Fruit fly (Drosophila melanogaster) whole organism, embryonic: ENCODE measurements around the gene Art4.

Experiments used
- Atf-2 ChIP-seq: fragments of 200-800 bp; sonication (Bioruptor generic); optimal IDR thresholded peaks from 2 replicates; lab custom pipeline; 2016; ENCODE audit warnings: missing biosample characterization, missing genetic modification characterization
- BEAF-32 ChIP-seq: fragments of 200-800 bp; sonication (Bioruptor generic); optimal IDR thresholded peaks from 3 replicates; lab custom pipeline; 2017; ENCODE audit warnings: missing biosample characterization, missing genetic modification characterization, mild to moderate bottlenecking, moderate library complexity, missing genetic modification reagents
- Blimp-1 ChIP-seq: fragments of 200-800 bp; sonication (Bioruptor generic); optimal IDR thresholded peaks from 3 replicates; lab custom pipeline; 2018; ENCODE audit warnings: missing biosample characterization, missing genetic modification characterization, mild to moderate bottlenecking, moderate library complexity, missing genetic modification reagents
- CG1024 ChIP-seq: fragments of 200-800 bp; sonication (Bioruptor generic); IDR thresholded peaks from 2 replicates; pipeline ENCODE4 v1.3.6; 2022; ENCODE audit warnings: missing biosample characterization, missing genetic modification characterization
- CG12942 ChIP-seq: fragments of 200-800 bp; sonication (Bioruptor generic); optimal IDR thresholded peaks from 3 replicates; lab custom pipeline; 2016; ENCODE audit warnings: missing biosample characterization, missing genetic modification characterization
- CG13424 ChIP-seq: fragments of 200-800 bp; sonication (Bioruptor generic); optimal IDR thresholded peaks from 2 replicates; lab custom pipeline; 2019; ENCODE audit warnings: missing biosample characterization, mild to moderate bottlenecking, missing genetic modification characterization, moderate library complexity
- CG13624 ChIP-seq: fragments of 200-800 bp; sonication (Bioruptor generic); optimal IDR thresholded peaks from 2 replicates; lab custom pipeline; 2016; ENCODE audit warnings: missing biosample characterization, missing genetic modification characterization
- CG14441 ChIP-seq: fragments of 200-800 bp; sonication (Bioruptor generic); IDR thresholded peaks from 2 replicates; pipeline ENCODE4 v1.3.6; 2022; ENCODE audit warnings: missing biosample characterization, missing genetic modification characterization
- CG1647 ChIP-seq: fragments of 200-800 bp; sonication (Bioruptor generic); optimal IDR thresholded peaks from 3 replicates; lab custom pipeline; 2016; ENCODE audit warnings: missing biosample characterization, missing genetic modification characterization
- CG16815 ChIP-seq: fragments of 200-800 bp; sonication (Bioruptor generic); optimal IDR thresholded peaks from 3 replicates; lab custom pipeline; 2017; ENCODE audit warnings: missing biosample characterization, mild to moderate bottlenecking, missing genetic modification characterization
- CG1792 ChIP-seq: fragments of 200-800 bp; sonication (Bioruptor generic); optimal IDR thresholded peaks from 2 replicates; lab custom pipeline; 2016; ENCODE audit warnings: missing biosample characterization, missing genetic modification characterization
- CG4730 ChIP-seq: fragments of 200-800 bp; sonication (Bioruptor generic); IDR thresholded peaks from 2 replicates; pipeline ENCODE4 v1.3.6; 2022; ENCODE audit warnings: missing biosample characterization, missing genetic modification characterization
- CG5953 ChIP-seq: fragments of 200-800 bp; sonication (Bioruptor generic); IDR thresholded peaks from 2 replicates; pipeline ENCODE4 v1.3.6; 2022; ENCODE audit warnings: missing biosample characterization, missing genetic modification characterization
- CG7271 ChIP-seq: fragments of 200-800 bp; sonication (Bioruptor generic); optimal IDR thresholded peaks from 2 replicates; lab custom pipeline; 2018; ENCODE audit warnings: missing biosample characterization, mild to moderate bottlenecking, missing genetic modification characterization, moderate library complexity
- CG7839 ChIP-seq: fragments of 200-800 bp; sonication (Bioruptor generic); optimal IDR thresholded peaks from 3 replicates; lab custom pipeline; 2018; ENCODE audit warnings: missing biosample characterization, mild to moderate bottlenecking, missing genetic modification characterization, moderate library complexity
- CG7928 ChIP-seq: fragments of 200-800 bp; sonication (Bioruptor generic); optimal IDR thresholded peaks from 2 replicates; lab custom pipeline; 2017; ENCODE audit warnings: missing biosample characterization, mild to moderate bottlenecking, missing genetic modification characterization
- CG7963 ChIP-seq: fragments of 200-800 bp; sonication (Bioruptor generic); IDR thresholded peaks from 3 replicates; pipeline ENCODE4 v1.3.6; 2022; ENCODE audit warnings: missing biosample characterization, missing genetic modification characterization; ENCODE audit not compliant: partially characterized antibody
- CG8765 ChIP-seq: fragments of 200-800 bp; sonication (Bioruptor generic); IDR thresholded peaks from 2 replicates; pipeline ENCODE4 v1.3.6; 2022; ENCODE audit warnings: missing biosample characterization, missing genetic modification characterization
- CoRest ChIP-seq: fragments of 200-800 bp; sonication (Bioruptor generic); optimal IDR thresholded peaks from 3 replicates; lab custom pipeline; 2018; ENCODE audit warnings: missing biosample characterization, mild to moderate bottlenecking, missing genetic modification characterization, moderate library complexity
- Dbx ChIP-seq: fragments of 200-800 bp; sonication (Bioruptor generic); IDR thresholded peaks from 3 replicates; pipeline ENCODE4 v1.3.6; 2022; ENCODE audit warnings: missing biosample characterization, missing genetic modification characterization
- E2f2 ChIP-seq: fragments of 200-800 bp; sonication (Bioruptor generic); IDR thresholded peaks from 2 replicates; pipeline ENCODE4 v1.3.6; 2022; ENCODE audit warnings: missing biosample characterization, missing genetic modification characterization
- Ets97D ChIP-seq: fragments of 200-800 bp; sonication (Bioruptor generic); optimal IDR thresholded peaks from 3 replicates; lab custom pipeline; 2016; ENCODE audit warnings: missing biosample characterization, missing genetic modification characterization
- Fer3 ChIP-seq: fragments of 200-800 bp; sonication (Bioruptor generic); optimal IDR thresholded peaks from 2 replicates; lab custom pipeline; 2018; ENCODE audit warnings: missing biosample characterization, mild to moderate bottlenecking, missing genetic modification characterization, moderate library complexity
- Hr3 ChIP-seq: fragments of 200-800 bp; sonication (Bioruptor generic); optimal IDR thresholded peaks from 3 replicates; lab custom pipeline; 2016; ENCODE audit warnings: missing biosample characterization, missing genetic modification characterization
- Nf-YA ChIP-seq: fragments of 200-800 bp; sonication (Bioruptor generic); IDR thresholded peaks from 2 replicates; pipeline ENCODE4 v1.3.6; 2022; ENCODE audit warnings: missing biosample characterization, missing genetic modification characterization
- Sox100B ChIP-seq: fragments of 200-800 bp; sonication (Bioruptor generic); optimal IDR thresholded peaks from 3 replicates; lab custom pipeline; 2018; ENCODE audit warnings: missing biosample characterization, mild to moderate bottlenecking, missing genetic modification characterization
- Ssrp ChIP-seq: fragments of 200-800 bp; sonication (Bioruptor generic); optimal IDR thresholded peaks from 2 replicates; lab custom pipeline; 2018; ENCODE audit warnings: missing biosample characterization, mild to moderate bottlenecking, missing genetic modification characterization, moderate library complexity
- Xrp1 ChIP-seq: fragments of 200-800 bp; sonication (Bioruptor generic); IDR thresholded peaks from 2 replicates; pipeline ENCODE4 v1.3.6; 2022; ENCODE audit warnings: missing biosample characterization, missing genetic modification characterization
- ash1 ChIP-seq: fragments of 200-800 bp; sonication (Bioruptor generic); optimal IDR thresholded peaks from 2 replicates; lab custom pipeline; 2018; ENCODE audit warnings: missing biosample characterization, mild to moderate bottlenecking, missing genetic modification characterization
- bcd ChIP-seq: fragments of 200-800 bp; sonication (Bioruptor generic); optimal IDR thresholded peaks from 2 replicates; lab custom pipeline; 2017; ENCODE audit warnings: missing biosample characterization, mild to moderate bottlenecking, missing genetic modification characterization
- btn ChIP-seq: fragments of 200-800 bp; sonication (Bioruptor generic); optimal IDR thresholded peaks from 2 replicates; lab custom pipeline; 2016; ENCODE audit warnings: missing biosample characterization, missing genetic modification characterization
- cad ChIP-seq: fragments of >200 bp; optimal IDR thresholded peaks from 2 replicates; lab custom pipeline; 2017; ENCODE audit warnings: missing biosample characterization, missing genetic modification characterization
- ems ChIP-seq: fragments of 200-800 bp; sonication (Bioruptor generic); optimal IDR thresholded peaks from 3 replicates; lab custom pipeline; 2016; ENCODE audit warnings: missing biosample characterization, missing genetic modification characterization
- eve ChIP-seq, 2 experiments: fragments of >200 bp; optimal IDR thresholded peaks; 2 replicates each; lab custom pipeline; 2017; ENCODE audit warnings: missing biosample characterization in 2 of 2, missing genetic modification characterization in 2 of 2
- fu2 ChIP-seq: fragments of 200-800 bp; sonication (Bioruptor generic); optimal IDR thresholded peaks from 2 replicates; lab custom pipeline; 2016; ENCODE audit warnings: missing biosample characterization, missing genetic modification characterization
- lov ChIP-seq, 2 experiments: fragments of 200-800 bp in 1 of 2; fragments of >200 bp in 1 of 2; sonication (Bioruptor generic) in 1 of 2; IDR thresholded peaks in 1 of 2; optimal IDR thresholded peaks in 1 of 2; 2 replicates in 1 of 2; 3 replicates in 1 of 2; pipeline versions ENCODE4 v1.3.6 to Lab custom; 2017 to 2022; ENCODE audit warnings: missing biosample characterization in 1 of 2, missing genetic modification characterization in 1 of 2
- luna ChIP-seq: fragments of 200-800 bp; sonication (Bioruptor generic); optimal IDR thresholded peaks from 2 replicates; lab custom pipeline; 2016; ENCODE audit warnings: missing biosample characterization, missing genetic modification characterization
- nmo ChIP-seq: fragments of 200-800 bp; sonication (Bioruptor generic); optimal IDR thresholded peaks from 2 replicates; lab custom pipeline; 2018; ENCODE audit warnings: missing biosample characterization, mild to moderate bottlenecking, missing genetic modification characterization, moderate library complexity
- onecut ChIP-seq: fragments of 200-800 bp; sonication (Bioruptor generic); IDR thresholded peaks from 2 replicates; pipeline ENCODE4 v1.3.6; 2022; ENCODE audit warnings: missing biosample characterization, missing genetic modification characterization
- pho ChIP-seq: fragments of 200-800 bp; sonication (Bioruptor generic); optimal IDR thresholded peaks from 2 replicates; lab custom pipeline; 2016; ENCODE audit warnings: missing biosample characterization, missing genetic modification characterization
- ranshi ChIP-seq: fragments of 200-800 bp; sonication (Bioruptor generic); IDR thresholded peaks from 2 replicates; pipeline ENCODE4 v1.3.6; 2022; ENCODE audit warnings: missing biosample characterization, missing genetic modification characterization
- stc ChIP-seq: fragments of 200-800 bp; sonication (Bioruptor generic); IDR thresholded peaks from 2 replicates; pipeline ENCODE4 v1.3.6; 2022; ENCODE audit warnings: missing biosample characterization, missing genetic modification characterization
- tio ChIP-seq: fragments of 200-800 bp; sonication (Bioruptor generic); optimal IDR thresholded peaks from 2 replicates; lab custom pipeline; 2017; ENCODE audit warnings: missing biosample characterization, missing genetic modification characterization, inconsistent platforms
- tll ChIP-seq, 2 experiments: fragments of 200-800 bp in 1 of 2; fragments of >200 bp in 1 of 2; sonication (Bioruptor generic) in 1 of 2; optimal IDR thresholded peaks; 2 replicates each; lab custom pipeline; 2017 to 2019; ENCODE audit warnings: missing biosample characterization in 2 of 2, missing genetic modification characterization in 2 of 2, mild to moderate bottlenecking in 1 of 2, moderate library complexity in 1 of 2
- ttk ChIP-seq: fragments of 200-800 bp; sonication (Bioruptor generic); IDR thresholded peaks from 2 replicates; pipeline ENCODE4 v2.1.2; 2022; ENCODE audit warnings: missing biosample characterization, missing genetic modification characterization
- twi ChIP-seq: fragments of 200-800 bp; optimal IDR thresholded peaks from 2 replicates; lab custom pipeline; 2019; ENCODE audit warnings: missing biosample characterization, mild to moderate bottlenecking, missing genetic modification characterization, moderate library complexity
- vnd ChIP-seq: fragments of 200-800 bp; sonication (Bioruptor generic); IDR thresholded peaks from 3 replicates; pipeline ENCODE4 v1.3.6; 2022; ENCODE audit warnings: missing biosample characterization, missing genetic modification characterization; ENCODE audit not compliant: partially characterized antibody
- wek ChIP-seq: fragments of 200-800 bp; sonication (Bioruptor generic); optimal IDR thresholded peaks from 3 replicates; lab custom pipeline; 2018; ENCODE audit warnings: missing biosample characterization, mild to moderate bottlenecking, missing genetic modification characterization, moderate library complexity
- yki ChIP-seq: fragments of >200 bp; optimal IDR thresholded peaks from 3 replicates; lab custom pipeline; 2018
- zfh2 ChIP-seq: fragments of 200-800 bp; sonication (Bioruptor generic); optimal IDR thresholded peaks from 2 replicates; lab custom pipeline; 2016; ENCODE audit warnings: missing biosample characterization, missing genetic modification characterization

The Art4 gene

DNA sequence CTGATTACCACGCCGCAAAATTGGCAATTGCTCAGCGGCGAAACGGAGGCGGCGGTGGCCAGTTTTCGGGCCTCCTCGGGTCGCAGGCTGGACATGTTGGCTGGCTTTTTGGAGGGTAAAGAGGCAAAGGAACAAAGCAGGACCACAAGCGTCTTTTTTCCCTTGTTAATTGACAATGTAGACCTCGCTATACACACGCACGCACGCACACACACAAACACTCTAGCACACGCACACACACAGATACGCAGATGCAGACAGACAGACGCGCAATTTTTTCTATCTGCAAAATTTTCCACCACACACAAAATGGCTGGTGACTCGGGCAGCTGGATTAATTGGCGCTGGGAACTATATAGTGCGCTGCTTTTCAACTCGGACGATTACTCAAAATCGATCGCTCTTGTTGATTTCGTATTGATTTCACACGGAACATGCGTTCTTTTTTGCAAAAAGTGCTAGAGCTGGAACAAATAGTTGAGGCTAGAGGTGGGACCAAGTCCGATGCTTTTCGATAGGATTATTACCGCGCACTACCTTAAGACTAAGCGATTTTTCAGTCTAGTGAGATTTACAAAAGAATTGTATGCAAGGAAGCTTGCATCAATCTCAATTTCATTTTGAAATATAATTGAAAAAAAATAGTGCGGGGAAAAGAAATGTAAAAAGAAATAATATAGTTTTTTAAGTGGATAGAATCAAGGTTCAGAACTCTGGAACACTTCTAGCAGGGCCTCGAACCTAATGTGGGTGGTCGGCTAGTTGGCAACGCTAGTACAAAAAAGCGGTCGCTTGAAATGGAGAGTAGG is at the start of gene Art4 (continued):
- TF ChIP-seq vnd (GFP tag; lab: Robert Waterston, UW) = peak; percentile 44; the same call in 2 of the 3 replicates
- peak; percentile 35 for TF ChIP-seq CG13424
- TF ChIP-seq Blimp-1 (GFP tag; lab: Kevin White, UChicago) = peak; percentile 79
- peak; percentile 83 for TF ChIP-seq BEAF-32 (GFP tag; lab: Kevin White, UChicago)
- TF ChIP-seq Dbx = peak; percentile 61; the same call in 2 of the 3 replicates
- TF ChIP-seq nmo (GFP tag; lab: Kevin White, UChicago) = peak; percentile 53
- no peak for TF ChIP-seq cad
- no peak for TF ChIP-seq CG4730 (GFP tag; lab: Robert Waterston, UW)
- no peak for TF ChIP-seq CG1024
- no peak for TF ChIP-seq Sox100B (GFP tag; lab: Kevin White, UChicago)
- TF ChIP-seq Hr3 (GFP tag; lab: Kevin White, UChicago) = peak; percentile 19
- TF ChIP-seq CG1647 = no peak
- TF ChIP-seq luna (GFP tag; lab: Kevin White, UChicago) = no peak
- TF ChIP-seq Nf-YA (GFP tag; lab: Robert Waterston, UW) = no peak
- peak; percentile 31 for TF ChIP-seq CG7839 (tag; lab: Kevin White, UChicago)
- TF ChIP-seq CoRest (tag; lab: Kevin White, UChicago) = no peak
- peak; percentile 36 for TF ChIP-seq Ets97D (GFP tag; lab: Kevin White, UChicago)
- peak; percentile 28 for TF ChIP-seq bcd (GFP tag; lab: Kevin White, UChicago)
- TF ChIP-seq CG8765 (GFP tag; lab: Robert Waterston, UW) = no peak
- TF ChIP-seq fu2 (GFP tag; lab: Kevin White, UChicago) = peak; percentile 14
- no peak for TF ChIP-seq eve (GFP tag; optimal IDR thresholded peaks at IDR 0.05; lab: Kevin White, UChicago)
- TF ChIP-seq tio = no peak
- TF ChIP-seq btn (GFP tag; lab: Kevin White, UChicago) = no peak
- no peak for TF ChIP-seq wek (GFP tag; lab: Kevin White, UChicago)
- TF ChIP-seq ranshi (GFP tag; lab: Robert Waterston, UW) = no peak
- no peak for TF ChIP-seq CG7963 (GFP tag; lab: Robert Waterston, UW)
- peak; percentile 86 for TF ChIP-seq onecut (GFP tag; lab: Robert Waterston, UW)
- TF ChIP-seq twi (tag; lab: Kevin White, UChicago) = no peak
- TF ChIP-seq CG7928 = peak; percentile 39
- TF ChIP-seq Atf-2 = no peak
- no peak for TF ChIP-seq CG7271
- no peak for TF ChIP-seq CG14441 (GFP tag; lab: Robert Waterston, UW)
- no peak for TF ChIP-seq CG12942 (GFP tag; lab: Kevin White, UChicago)
- TF ChIP-seq CG1792 (GFP tag; lab: Kevin White, UChicago) = peak; percentile 36
- TF ChIP-seq Fer3 (tag; lab: Kevin White, UChicago) = no peak
- no peak for TF ChIP-seq lov (optimal IDR thresholded peaks at IDR 0.05; lab: Kevin White, UChicago)
- TF ChIP-seq lov (GFP tag; IDR thresholded peaks at IDR 0.05; lab: Robert Waterston, UW) = no peak
- peak; percentile 38 for TF ChIP-seq zfh2 (GFP tag; lab: Kevin White, UChicago)
- no peak for TF ChIP-seq ash1 (GFP tag; lab: Kevin White, UChicago)
- no peak for TF ChIP-seq ems
- no peak for TF ChIP-seq tll (GFP tag; optimal IDR thresholded peaks at IDR 0.05; lab: Kevin White, UChicago)
- peak; percentile 64 for TF ChIP-seq CG13624 (GFP tag; lab: Kevin White, UChicago)
- TF ChIP-seq yki (lab: Kevin White, UChicago) = no peak
- peak; percentile 35; the same call in 1 of the 2 replicates for TF ChIP-seq E2f2 (GFP tag; lab: Robert Waterston, UW)
- peak; percentile 62 for TF ChIP-seq pho (GFP tag; lab: Kevin White, UChicago)
- TF ChIP-seq stc (GFP tag; lab: Robert Waterston, UW) = no peak
- no peak for TF ChIP-seq ttk (GFP tag; lab: Robert Waterston, UW)
- no peak for TF ChIP-seq Xrp1 (GFP tag; lab: Robert Waterston, UW)
- TF ChIP-seq CG16815 = no peak
- peak; percentile 17 for TF ChIP-seq Ssrp
- no peak for TF ChIP-seq CG5953 (GFP tag; lab: Robert Waterston, UW)
